Worm (Caenorhabditis elegans) whole organism, young adult: ENCODE data around the gene scl-10.
A peak's percentile ranks its signal among the peaks of the same experiment; 100 is the strongest.

Source experiments
- F10E7.11 ChIP-seq: sonication (generic microtip); optimal IDR thresholded peaks from 2 replicates; lab custom pipeline; 2017; ENCODE audit warnings: mild to moderate bottlenecking, missing genetic modification characterization, moderate library complexity, missing compliant biosample characterization
- F22D6.2 ChIP-seq: sonication (generic microtip); optimal IDR thresholded peaks from 2 replicates; lab custom pipeline; 2016; ENCODE audit warnings: mild to moderate bottlenecking, missing genetic modification characterization, missing compliant biosample characterization
- F37B4.10 ChIP-seq: fragments of 200-800 bp; sonication (Bioruptor generic); IDR thresholded peaks from 2 replicates; pipeline ENCODE4 v1.3.6; 2022; ENCODE audit warnings: missing genetic modification characterization, missing compliant biosample characterization
- F39B2.1 ChIP-seq: fragments of 200-800 bp; sonication (Bioruptor generic); IDR thresholded peaks from 2 replicates; pipeline ENCODE4 v1.3.6; 2022; ENCODE audit warnings: missing genetic modification reagents, missing genetic modification characterization, missing compliant biosample characterization
- F52B5.7 ChIP-seq: sonication (generic microtip); optimal IDR thresholded peaks from 2 replicates; lab custom pipeline; 2016; ENCODE audit warnings: mild to moderate bottlenecking, missing genetic modification characterization, missing compliant biosample characterization
- F55B11.4 ChIP-seq: sonication (generic microtip); optimal IDR thresholded peaks from 2 replicates; lab custom pipeline; 2016; ENCODE audit warnings: missing compliant biosample characterization, missing genetic modification characterization, borderline replicate concordance; ENCODE audit not compliant: insufficient read depth
- F57A8.1 ChIP-seq: fragments of 200-800 bp; sonication (Bioruptor generic); optimal IDR thresholded peaks from 2 replicates; lab custom pipeline; 2018; ENCODE audit warnings: mild to moderate bottlenecking, missing genetic modification characterization, moderate library complexity, missing compliant biosample characterization
- F57C9.4 ChIP-seq: sonication (generic microtip); optimal IDR thresholded peaks from 2 replicates; lab custom pipeline; 2017; ENCODE audit warnings: mild to moderate bottlenecking, missing genetic modification characterization, missing compliant biosample characterization
- K11D2.4 ChIP-seq: fragments of 200-800 bp; sonication (Bioruptor generic); IDR thresholded peaks from 2 replicates; pipeline ENCODE4 v1.3.6; 2022; ENCODE audit warnings: missing genetic modification reagents, missing genetic modification characterization, missing compliant biosample characterization
- K12H6.12 ChIP-seq: fragments of 200-800 bp; sonication (Bioruptor generic); optimal IDR thresholded peaks from 2 replicates; lab custom pipeline; 2018; ENCODE audit warnings: mild to moderate bottlenecking, missing genetic modification characterization, missing compliant biosample characterization
- T07F8.4 ChIP-seq: sonication (generic microtip); optimal IDR thresholded peaks from 2 replicates; lab custom pipeline; 2016; ENCODE audit warnings: mild to moderate bottlenecking, missing genetic modification characterization, moderate library complexity, missing compliant biosample characterization
- Y67H2A.10 ChIP-seq: fragments of 200-800 bp; sonication (Bioruptor generic); conservative IDR thresholded peaks from 2 replicates; pipeline ENCODE4 v1.3.6; 2022; ENCODE audit warnings: missing genetic modification reagents, missing genetic modification characterization, missing compliant biosample characterization
- Y79H2A.3 ChIP-seq: fragments of 200-800 bp; sonication (Bioruptor generic); conservative IDR thresholded peaks from 2 replicates; pipeline ENCODE4 v1.3.6; 2022; ENCODE audit warnings: missing genetic modification reagents, missing genetic modification characterization, missing compliant biosample characterization
- akir-1 ChIP-seq: fragments of 200-800 bp; sonication (Bioruptor generic); optimal IDR thresholded peaks from 2 replicates; lab custom pipeline; 2018; ENCODE audit warnings: mild to moderate bottlenecking, missing genetic modification characterization, moderate library complexity, missing compliant biosample characterization
- aptf-3 ChIP-seq: fragments of 200-800 bp; sonication (Bioruptor generic); IDR thresholded peaks from 2 replicates; pipeline ENCODE4 v1.3.6; 2022; ENCODE audit warnings: missing genetic modification characterization, missing compliant biosample characterization
- athp-1 ChIP-seq: sonication (generic microtip); optimal IDR thresholded peaks from 2 replicates; lab custom pipeline; 2017; ENCODE audit warnings: mild to moderate bottlenecking, missing genetic modification characterization, missing compliant biosample characterization
- attf-3 ChIP-seq: fragments of 200-800 bp; sonication (Bioruptor generic); conservative IDR thresholded peaks from 2 replicates; pipeline ENCODE4 v1.3.6; 2022; ENCODE audit warnings: missing genetic modification reagents, missing genetic modification characterization, missing compliant biosample characterization
- attf-6 ChIP-seq: fragments of 200-800 bp; sonication (Bioruptor generic); IDR thresholded peaks from 2 replicates; pipeline ENCODE4 v1.3.6; 2022; ENCODE audit warnings: missing genetic modification reagents, missing genetic modification characterization, missing compliant biosample characterization
- ceh-100 ChIP-seq: fragments of 200-800 bp; sonication (Bioruptor generic); IDR thresholded peaks from 2 replicates; pipeline ENCODE4 v1.3.6; 2022; ENCODE audit warnings: missing genetic modification reagents, missing genetic modification characterization, missing compliant biosample characterization
- ceh-40 ChIP-seq: fragments of 200-800 bp; sonication (Bioruptor generic); IDR thresholded peaks from 2 replicates; pipeline ENCODE4 v1.3.6; 2022; ENCODE audit warnings: missing genetic modification characterization, missing compliant biosample characterization
- ceh-79 ChIP-seq: sonication (generic microtip); optimal IDR thresholded peaks from 2 replicates; lab custom pipeline; 2017; ENCODE audit warnings: mild to moderate bottlenecking, missing genetic modification characterization, missing compliant biosample characterization
- ceh-91 ChIP-seq: fragments of 200-800 bp; sonication (Bioruptor generic); IDR thresholded peaks from 2 replicates; pipeline ENCODE4 v1.3.6; 2022; ENCODE audit warnings: missing genetic modification reagents, missing genetic modification characterization, missing compliant biosample characterization
- chd-7 ChIP-seq: sonication (generic microtip); optimal IDR thresholded peaks from 2 replicates; lab custom pipeline; 2016; ENCODE audit warnings: mild to moderate bottlenecking, missing genetic modification characterization, moderate library complexity, missing compliant biosample characterization
- dpff-1 ChIP-seq: sonication (generic microtip); optimal IDR thresholded peaks from 2 replicates; lab custom pipeline; 2017; ENCODE audit warnings: mild to moderate bottlenecking, missing genetic modification characterization, missing compliant biosample characterization
- egl-18 ChIP-seq: fragments of 200-800 bp; sonication (Bioruptor generic); IDR thresholded peaks from 2 replicates; pipeline ENCODE4 v1.3.6; 2022; ENCODE audit warnings: missing genetic modification reagents, missing genetic modification characterization, missing compliant biosample characterization
- ekl-4 ChIP-seq: fragments of 200-800 bp; sonication (Bioruptor generic); IDR thresholded peaks from 2 replicates; pipeline ENCODE4 v1.3.6; 2022; ENCODE audit warnings: missing genetic modification reagents, missing genetic modification characterization, missing compliant biosample characterization
- fkh-3 ChIP-seq: sonication (generic microtip); optimal IDR thresholded peaks from 2 replicates; lab custom pipeline; 2016; ENCODE audit warnings: mild to moderate bottlenecking, missing genetic modification characterization, missing compliant biosample characterization
- him-1 ChIP-seq: sonication (generic microtip); optimal IDR thresholded peaks from 2 replicates; lab custom pipeline; 2016; ENCODE audit warnings: missing genotype, missing genetic modification reagents, missing genetic modification characterization, missing compliant biosample characterization
- hmg-1.2 ChIP-seq: fragments of 200-800 bp; sonication (Bioruptor generic); IDR thresholded peaks from 2 replicates; pipeline ENCODE4 v1.3.6; 2022; ENCODE audit warnings: missing genetic modification reagents, missing genetic modification characterization, missing compliant biosample characterization
- hrde-1 ChIP-seq: sonication (generic microtip); optimal IDR thresholded peaks from 2 replicates; lab custom pipeline; 2016; ENCODE audit warnings: missing genetic modification characterization, mild to moderate bottlenecking, missing compliant biosample characterization, moderate library complexity, missing genotype, missing genetic modification reagents, borderline replicate concordance
- lin-54 ChIP-seq: fragments of 200-800 bp; sonication (Bioruptor generic); optimal IDR thresholded peaks from 2 replicates; lab custom pipeline; 2018; ENCODE audit warnings: mild to moderate bottlenecking, missing genetic modification characterization, missing compliant biosample characterization
- lir-1 ChIP-seq: fragments of 200-800 bp; sonication (Bioruptor generic); conservative IDR thresholded peaks from 2 replicates; pipeline ENCODE4 v1.3.6; 2022; ENCODE audit warnings: missing genetic modification reagents, missing genetic modification characterization, missing compliant biosample characterization
- lsy-27 ChIP-seq: sonication (generic microtip); optimal IDR thresholded peaks from 2 replicates; lab custom pipeline; 2017; ENCODE audit warnings: missing genetic modification characterization, mild to moderate bottlenecking, missing compliant biosample characterization, antibody characterized with exemption, missing genotype, borderline replicate concordance; ENCODE audit not compliant: insufficient read depth
- madf-10 ChIP-seq: sonication (generic microtip); optimal IDR thresholded peaks from 2 replicates; lab custom pipeline; 2016; ENCODE audit warnings: mild to moderate bottlenecking, missing genetic modification characterization, missing compliant biosample characterization
- mcd-1 ChIP-seq: fragments of 200-800 bp; sonication (Bioruptor generic); IDR thresholded peaks from 2 replicates; pipeline ENCODE4 v1.3.6; 2022; ENCODE audit warnings: missing genetic modification reagents, missing genetic modification characterization, missing compliant biosample characterization
- mel-28 ChIP-seq: sonication (generic microtip); optimal IDR thresholded peaks from 2 replicates; lab custom pipeline; 2016; ENCODE audit warnings: borderline replicate concordance, mild to moderate bottlenecking, missing genetic modification characterization, missing compliant biosample characterization
- nfyb-1 ChIP-seq: fragments of 200-800 bp; sonication (Bioruptor generic); IDR thresholded peaks from 2 replicates; pipeline ENCODE4 v1.3.6; 2022; ENCODE audit warnings: missing genetic modification reagents, missing genetic modification characterization, missing compliant biosample characterization
- nhr-27 ChIP-seq: fragments of 200-800 bp; sonication (Bioruptor generic); optimal IDR thresholded peaks from 2 replicates; lab custom pipeline; 2018; ENCODE audit warnings: mild to moderate bottlenecking, missing genetic modification characterization, moderate library complexity, missing compliant biosample characterization
- pbrm-1 ChIP-seq: fragments of 200-800 bp; sonication (Bioruptor generic); IDR thresholded peaks from 2 replicates; pipeline ENCODE4 v1.3.6; 2022; ENCODE audit warnings: missing genetic modification reagents, missing genetic modification characterization, missing compliant biosample characterization
- rec-8 ChIP-seq, 2 experiments: sonication (generic microtip); optimal IDR thresholded peaks; 2 replicates each; lab custom pipeline; 2016; ENCODE audit warnings: mild to moderate bottlenecking in 2 of 2, missing genetic modification characterization in 2 of 2, missing genetic modification reagents in 2 of 2, missing genotype in 2 of 2, missing biosample characterization in 1 of 2, missing compliant biosample characterization in 1 of 2, moderate library complexity in 1 of 2
- rpc-1 ChIP-seq, 2 experiments: fragments of 150-350 bp in 1 of 2; sonication (generic microtip) in 1 of 2; optimal IDR thresholded peaks; 2 replicates each; lab custom pipeline; 2014 to 2018; ENCODE audit warnings: missing biosample characterization in 1 of 2, missing genetic modification characterization in 1 of 2, missing genetic modification reagents in 1 of 2, missing genotype in 1 of 2
- sdz-38 ChIP-seq: sonication (generic microtip); optimal IDR thresholded peaks from 2 replicates; lab custom pipeline; 2016; ENCODE audit warnings: missing genotype, missing genetic modification characterization, missing compliant biosample characterization
- snpc-1.1 ChIP-seq: sonication (generic microtip); optimal IDR thresholded peaks from 2 replicates; lab custom pipeline; 2017; ENCODE audit warnings: missing genetic modification characterization, mild to moderate bottlenecking, missing compliant biosample characterization, antibody characterized with exemption, moderate library complexity, missing genotype, missing genetic modification reagents; ENCODE audit not compliant: insufficient read depth
- sptf-2 ChIP-seq: fragments of 200-800 bp; sonication (Bioruptor generic); optimal IDR thresholded peaks from 2 replicates; lab custom pipeline; 2018; ENCODE audit warnings: mild to moderate bottlenecking, missing genetic modification characterization, missing compliant biosample characterization
- unc-130 ChIP-seq: sonication (generic microtip); optimal IDR thresholded peaks from 2 replicates; lab custom pipeline; 2016; ENCODE audit warnings: missing genetic modification reagents, missing genetic modification characterization, missing compliant biosample characterization
- unc-62 ChIP-seq: fragments of 150-350 bp; optimal IDR thresholded peaks from 2 replicates; lab custom pipeline; 2014; ENCODE audit warnings: missing biosample characterization, missing genetic modification reagents, missing genetic modification characterization
- ztf-18 ChIP-seq: sonication (generic microtip); optimal IDR thresholded peaks from 2 replicates; lab custom pipeline; 2016; ENCODE audit warnings: missing genotype, mild to moderate bottlenecking, missing genetic modification characterization, missing compliant biosample characterization
- ztf-3 ChIP-seq: fragments of 200-800 bp; sonication (Bioruptor generic); optimal IDR thresholded peaks from 2 replicates; lab custom pipeline; 2018; ENCODE audit warnings: mild to moderate bottlenecking, missing genetic modification characterization, missing compliant biosample characterization

The scl-10 gene

DNA sequence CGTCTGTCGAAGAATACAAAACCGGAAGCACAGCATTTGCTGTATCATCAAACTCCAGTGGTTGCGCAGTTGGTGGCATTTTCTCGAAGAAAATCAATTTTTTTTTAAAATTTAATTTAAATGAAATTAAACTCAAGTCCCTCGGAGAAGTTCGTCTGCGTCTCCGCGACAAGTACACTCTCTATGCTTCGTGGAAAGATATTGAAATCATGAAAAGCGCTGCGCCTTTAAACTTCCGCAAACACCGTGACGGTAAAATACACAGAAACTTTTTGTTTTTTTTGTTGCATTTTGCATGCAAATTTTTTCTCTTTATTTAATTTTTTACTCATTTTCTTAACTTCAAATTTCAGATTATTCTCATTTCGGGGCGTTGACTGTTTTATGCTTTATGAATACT is 50.4 kb downstream of the scl-10 start, which contains the start of the genes dli-1, tin-9.2 and exos-4.1 (continued):
- TF ChIP-seq F10E7.11 (tag; lab: Kevin White, UChicago) (no peak), aptf-3 (GFP tag; lab: Robert Waterston, UW) (no peak), chd-7 (tag; lab: Kevin White, UChicago) (no peak), mcd-1 (GFP tag; lab: Robert Waterston, UW) (peak; percentile 77), madf-10 (tag; lab: Kevin White, UChicago) (no peak), unc-62 (GFP tag; lab: Kevin White, UChicago) (no peak), ztf-3 (GFP tag; lab: Kevin White, UChicago) (no peak), hrde-1 (no peak), ceh-40 (GFP tag; lab: Robert Waterston, UW) (no peak), nfyb-1 (GFP tag; lab: Robert Waterston, UW) (0 out of 2 replicates have a peak, but pooled peaks have one; percentile 36), hmg-1.2 (GFP tag; lab: Robert Waterston, UW) (peak; percentile 98), F39B2.1 (GFP tag; lab: Robert Waterston, UW) (no peak), ekl-4 (GFP tag; lab: Robert Waterston, UW) (no peak), him-1 (tag; lab: Kevin White, UChicago) (no peak), F22D6.2 (tag; lab: Kevin White, UChicago) (no peak), Y67H2A.10 (no peak), ztf-18 (tag; lab: Kevin White, UChicago) (no peak), lin-54 (GFP tag; lab: Kevin White, UChicago) (peak; percentile 71), pbrm-1 (GFP tag; lab: Robert Waterston, UW) (peak; percentile 38; the same call in 1 of the 2 replicates), F52B5.7 (tag; lab: Kevin White, UChicago) (no peak), lir-1 (GFP tag; lab: Robert Waterston, UW) (no peak), egl-18 (no peak), ceh-79 (tag; lab: Kevin White, UChicago) (no peak), dpff-1 (no peak), F57A8.1 (no peak), fkh-3 (tag; lab: Kevin White, UChicago) (no peak), lsy-27 (tag; lab: Kevin White, UChicago) (no peak), rpc-1 (optimal IDR thresholded peaks at IDR 0.05; lab: Kevin White, UChicago) (no peak), rpc-1 (tag; optimal IDR thresholded peaks at IDR 0.05; lab: Kevin White, UChicago) (no peak), athp-1 (no peak), ceh-91 (GFP tag; lab: Robert Waterston, UW) (peak; percentile 30; the same call in 1 of the 2 replicates), attf-3 (GFP tag; lab: Robert Waterston, UW) (peak; percentile 29; the same call in 1 of the 2 replicates), akir-1 (GFP tag; lab: Kevin White, UChicago) (no peak), Y79H2A.3 (GFP tag; lab: Robert Waterston, UW) (no peak), T07F8.4 (tag; lab: Kevin White, UChicago) (no peak), F57C9.4 (tag; lab: Kevin White, UChicago) (no peak), F55B11.4 (tag; lab: Kevin White, UChicago) (no peak), sdz-38 (no peak), mel-28 (tag; lab: Kevin White, UChicago) (no peak), nhr-27 (tag; lab: Kevin White, UChicago) (no peak), snpc-1.1 (tag; lab: Kevin White, UChicago) (no peak), K11D2.4 (GFP tag; lab: Robert Waterston, UW) (0 out of 2 replicates have a peak, but pooled peaks have one; percentile 11), K12H6.12 (tag; lab: Kevin White, UChicago) (no peak), sptf-2 (GFP tag; lab: Kevin White, UChicago) (no peak), unc-130 (GFP tag; lab: Kevin White, UChicago) (no peak), ceh-100 (GFP tag; lab: Robert Waterston, UW) (peak; percentile 42; the same call in 1 of the 2 replicates), attf-6 (no peak), F37B4.10 (GFP tag; lab: Robert Waterston, UW) (no peak), rec-8 (tag; optimal IDR thresholded peaks at IDR 0.05; lab: Kevin White, UChicago) (no peak)
